Worm (Caenorhabditis elegans) whole organism, L4/young adult: Measurements from ENCODE around the gene F56B3.11.

ENCODE experiments used
- W03F9.2 ChIP-seq: fragments of 150-350 bp; optimal IDR thresholded peaks from 2 replicates; lab custom pipeline; 2014; ENCODE audit warnings: missing biosample characterization, missing genetic modification characterization
- dao-5 ChIP-seq: sonication (generic microtip); optimal IDR thresholded peaks from 2 replicates; lab custom pipeline; 2016; ENCODE audit warnings: missing genotype, missing genetic modification characterization, moderate library complexity, missing compliant biosample characterization
- him-1 ChIP-seq: sonication (generic microtip); optimal IDR thresholded peaks from 2 replicates; lab custom pipeline; 2016; ENCODE audit warnings: missing genotype, missing genetic modification reagents, missing genetic modification characterization, missing compliant biosample characterization

- TF ChIP-seq him-1 (tag; lab: Kevin White, UChicago): no peak
- no peak for TF ChIP-seq dao-5 (tag; lab: Kevin White, UChicago)
- no peak for TF ChIP-seq W03F9.2
Observed at ce11 chrIV:756956-757355, 39.4 kb downstream of the F56B3.11 start.
